Fruit fly (Drosophila melanogaster) whole organism, adult: ENCODE data around the gene Cpr72Eb.

Experiments
- CG11617 ChIP-seq: fragments of 200-800 bp; sonication (Bioruptor generic); optimal IDR thresholded peaks from 2 replicates; lab custom pipeline; 2017; ENCODE audit warnings: mild to moderate bottlenecking, missing biosample characterization, missing genetic modification reagents, missing genetic modification characterization
- CG12768 ChIP-seq: fragments of 200-800 bp; sonication (Bioruptor generic); optimal IDR thresholded peaks from 2 replicates; lab custom pipeline; 2017; ENCODE audit warnings: missing biosample characterization, missing genetic modification characterization, mild to moderate bottlenecking, moderate library complexity, missing genetic modification reagents
- CG14711 ChIP-seq: fragments of 200-800 bp; sonication (Bioruptor generic); optimal IDR thresholded peaks from 2 replicates; lab custom pipeline; 2018; ENCODE audit warnings: missing biosample characterization, mild to moderate bottlenecking, missing genetic modification characterization, moderate library complexity
- CG1620 ChIP-seq: fragments of 200-800 bp; sonication (Bioruptor generic); optimal IDR thresholded peaks from 2 replicates; lab custom pipeline; 2016; ENCODE audit warnings: missing biosample characterization, missing genetic modification characterization
- CG33017 ChIP-seq: fragments of 200-800 bp; sonication (Bioruptor generic); optimal IDR thresholded peaks from 2 replicates; lab custom pipeline; 2018; ENCODE audit warnings: missing biosample characterization, mild to moderate bottlenecking, missing genetic modification characterization, moderate library complexity
- CG5204 ChIP-seq: fragments of 200-800 bp; sonication (Bioruptor generic); optimal IDR thresholded peaks from 2 replicates; lab custom pipeline; 2016; ENCODE audit warnings: missing biosample characterization, missing genetic modification characterization
- CG7045 ChIP-seq: fragments of 200-800 bp; sonication (Bioruptor generic); optimal IDR thresholded peaks from 2 replicates; lab custom pipeline; 2017; ENCODE audit warnings: missing biosample characterization, mild to moderate bottlenecking, missing genetic modification characterization
- CG7101 ChIP-seq: fragments of 200-800 bp; sonication (Bioruptor generic); optimal IDR thresholded peaks from 2 replicates; lab custom pipeline; 2018; ENCODE audit warnings: missing biosample characterization, mild to moderate bottlenecking, missing genetic modification characterization, moderate library complexity
- Clk ChIP-seq: fragments of 200-800 bp; sonication (Bioruptor generic); optimal IDR thresholded peaks from 2 replicates; lab custom pipeline; 2017; ENCODE audit warnings: missing biosample characterization, missing genetic modification characterization
- Crg-1 ChIP-seq: fragments of 200-800 bp; sonication (Bioruptor generic); optimal IDR thresholded peaks from 2 replicates; lab custom pipeline; 2016; ENCODE audit warnings: missing biosample characterization, missing genetic modification characterization
- Hr96 ChIP-seq: fragments of 200-800 bp; sonication (Bioruptor generic); optimal IDR thresholded peaks from 2 replicates; lab custom pipeline; 2016; ENCODE audit warnings: missing biosample characterization, missing genetic modification characterization
- Mnt ChIP-seq: fragments of 200-800 bp; sonication (Bioruptor generic); optimal IDR thresholded peaks from 2 replicates; lab custom pipeline; 2016; ENCODE audit warnings: missing biosample characterization, mild to moderate bottlenecking, missing genetic modification characterization
- bab1 ChIP-seq: fragments of 200-800 bp; sonication (Bioruptor generic); optimal IDR thresholded peaks from 3 replicates; lab custom pipeline; 2019; ENCODE audit warnings: missing biosample characterization, mild to moderate bottlenecking, missing genetic modification characterization, moderate library complexity
- cic ChIP-seq: fragments of 200-800 bp; sonication (Bioruptor generic); optimal IDR thresholded peaks from 2 replicates; lab custom pipeline; 2017; ENCODE audit warnings: missing biosample characterization, mild to moderate bottlenecking, missing genetic modification characterization, moderate library complexity
- cnc ChIP-seq, 2 experiments: fragments of >200 bp; optimal IDR thresholded peaks; 2 replicates each; lab custom pipeline; 2017
- kay ChIP-seq: fragments of 200-800 bp; sonication (Bioruptor generic); peaks from one replicate; lab custom pipeline; 2016; ENCODE audit warnings: missing biosample characterization, missing genetic modification characterization, borderline replicate concordance
- ovo ChIP-seq: fragments of 200-800 bp; sonication (Bioruptor generic); optimal IDR thresholded peaks from 2 replicates; lab custom pipeline; 2016; ENCODE audit warnings: missing biosample characterization, missing genetic modification characterization
- pad ChIP-seq: fragments of 200-800 bp; sonication (Bioruptor generic); optimal IDR thresholded peaks from 3 replicates; lab custom pipeline; 2017; ENCODE audit warnings: missing biosample characterization, missing genetic modification characterization, mild to moderate bottlenecking, moderate library complexity, missing genetic modification reagents
- tj ChIP-seq: fragments of 200-800 bp; sonication (Bioruptor generic); optimal IDR thresholded peaks from 3 replicates; lab custom pipeline; 2017; ENCODE audit warnings: missing biosample characterization, mild to moderate bottlenecking, missing genetic modification characterization, moderate library complexity
- toe ChIP-seq: fragments of 200-800 bp; sonication (Bioruptor generic); optimal IDR thresholded peaks from 2 replicates; lab custom pipeline; 2016; ENCODE audit warnings: missing biosample characterization, missing genetic modification characterization

The Cpr72Eb gene

dm6 chr3L:16364599-16364998 lies at the start of gene Cpr72Eb:
TSS of gene Cpr72Eb (plus strand) at chr3L:16364899.
- TF ChIP-seq CG14711 (no peak), Hr96 (GFP tag; lab: Kevin White, UChicago) (no peak), ovo (GFP tag; lab: Kevin White, UChicago) (no peak), cnc (optimal IDR thresholded peaks at IDR 0.05; lab: Kevin White, UChicago) (no peak), Crg-1 (GFP tag; lab: Kevin White, UChicago) (no peak)

dm6 chr3L:16317724-16318123 lies 47.0 kb upstream of the Cpr72Eb start, which contains the start of gene Nplp3:
TSS of gene Nplp3 (plus strand) at chr3L:16318024.
- TF ChIP-seq Clk (GFP tag; lab: Kevin White, UChicago) (no peak), CG7045 (GFP tag; lab: Kevin White, UChicago) (no peak), CG7101 (tag; lab: Kevin White, UChicago) (no peak), kay (GFP tag; lab: Kevin White, UChicago) (no peak), CG11617 (GFP tag; lab: Kevin White, UChicago) (no peak), ovo (GFP tag; lab: Kevin White, UChicago) (no peak), pad (GFP tag; lab: Kevin White, UChicago) (no peak), bab1 (no peak), CG33017 (tag; lab: Kevin White, UChicago) (no peak), CG12768 (GFP tag; lab: Kevin White, UChicago) (no peak), tj (GFP tag; lab: Kevin White, UChicago) (no peak), CG1620 (GFP tag; lab: Kevin White, UChicago) (no peak), cnc (optimal IDR thresholded peaks at IDR 0.05; lab: Kevin White, UChicago) (no peak), CG14711 (no peak)

- no peak for TF ChIP-seq CG1620 (GFP tag; lab: Kevin White, UChicago)
- no peak for TF ChIP-seq toe (GFP tag; lab: Kevin White, UChicago)
- no peak for TF ChIP-seq pad (GFP tag; lab: Kevin White, UChicago)
- no peak for TF ChIP-seq CG12768 (GFP tag; lab: Kevin White, UChicago)
- no peak for TF ChIP-seq CG7101 (tag; lab: Kevin White, UChicago)
- TF ChIP-seq CG11617 (GFP tag; lab: Kevin White, UChicago) = no peak
- TF ChIP-seq kay (GFP tag; lab: Kevin White, UChicago) = no peak
- TF ChIP-seq bab1 = no peak
- no peak for TF ChIP-seq CG33017 (tag; lab: Kevin White, UChicago)
- no peak for TF ChIP-seq tj (GFP tag; lab: Kevin White, UChicago)
- TF ChIP-seq cic (GFP tag; lab: Kevin White, UChicago) = no peak
- TF ChIP-seq Clk (GFP tag; lab: Kevin White, UChicago) = no peak
- no peak for TF ChIP-seq CG7045 (GFP tag; lab: Kevin White, UChicago)
- TF ChIP-seq cnc (optimal IDR thresholded peaks at IDR 0.05; lab: Kevin White, UChicago) = no peak
- no peak for TF ChIP-seq ovo (GFP tag; lab: Kevin White, UChicago)
- no peak for TF ChIP-seq CG14711
- no peak for TF ChIP-seq Mnt
- no peak for TF ChIP-seq Hr96 (GFP tag; lab: Kevin White, UChicago)
Measured at dm6 chr3L:16319399-16319906, 45.2 kb upstream of the Cpr72Eb start, which contains the start of the genes CG13041 and CG13060. TSS of gene CG13041 (minus strand) at chr3L:16319526. TSS of gene CG13060 (plus strand) at chr3L:16319856.

- TF ChIP-seq CG12768 (GFP tag; lab: Kevin White, UChicago) (no peak), CG7101 (tag; lab: Kevin White, UChicago) (no peak)
Measured at dm6 chr3L:16321172-16321571, 43.5 kb upstream of the Cpr72Eb start, which contains the start of gene CG42718. TSS of gene CG42718 (minus strand) at chr3L:16321272.

- TF ChIP-seq cnc (optimal IDR thresholded peaks at IDR 0.05; lab: Kevin White, UChicago) (no peak), CG1620 (GFP tag; lab: Kevin White, UChicago) (no peak), CG14711 (no peak), tj (GFP tag; lab: Kevin White, UChicago) (no peak), toe (GFP tag; lab: Kevin White, UChicago) (no peak), cic (GFP tag; lab: Kevin White, UChicago) (no peak), Mnt (no peak), Crg-1 (GFP tag; lab: Kevin White, UChicago) (no peak), CG11617 (GFP tag; lab: Kevin White, UChicago) (no peak), Hr96 (GFP tag; lab: Kevin White, UChicago) (no peak), CG7045 (GFP tag; lab: Kevin White, UChicago) (no peak), CG5204 (GFP tag; lab: Kevin White, UChicago) (no peak), kay (GFP tag; lab: Kevin White, UChicago) (no peak), pad (GFP tag; lab: Kevin White, UChicago) (no peak), ovo (GFP tag; lab: Kevin White, UChicago) (no peak), CG33017 (tag; lab: Kevin White, UChicago) (no peak)
Measured at dm6 chr3L:16323372-16323771, 41.3 kb upstream of the Cpr72Eb start, which contains the start of gene CG13059. TSS of gene CG13059 (plus strand) at chr3L:16323672.

dm6 chr3L:16326657-16327056 lies 38.0 kb upstream of the Cpr72Eb start, which contains the start of the genes CG13040 and CG13039:
TSS of gene CG13040 (minus strand) at chr3L:16326757.
TSS of gene CG13039 (minus strand) at chr3L:16326762.
- TF ChIP-seq Hr96 (GFP tag; lab: Kevin White, UChicago) (no peak), Crg-1 (GFP tag; lab: Kevin White, UChicago) (no peak), ovo (GFP tag; lab: Kevin White, UChicago) (no peak), CG1620 (GFP tag; lab: Kevin White, UChicago) (no peak), CG5204 (GFP tag; lab: Kevin White, UChicago) (no peak), Clk (GFP tag; lab: Kevin White, UChicago) (no peak), CG14711 (no peak), tj (GFP tag; lab: Kevin White, UChicago) (no peak), cic (GFP tag; lab: Kevin White, UChicago) (no peak), CG33017 (tag; lab: Kevin White, UChicago) (no peak), kay (GFP tag; lab: Kevin White, UChicago) (no peak), pad (GFP tag; lab: Kevin White, UChicago) (no peak), CG12768 (GFP tag; lab: Kevin White, UChicago) (no peak), bab1 (no peak), Mnt (no peak), CG7045 (GFP tag; lab: Kevin White, UChicago) (no peak), toe (GFP tag; lab: Kevin White, UChicago) (no peak), CG7101 (tag; lab: Kevin White, UChicago) (no peak), CG11617 (GFP tag; lab: Kevin White, UChicago) (no peak), cnc (optimal IDR thresholded peaks at IDR 0.05; lab: Kevin White, UChicago) (no peak)
